Fruit fly (Drosophila melanogaster): ENCODE measurements around the gene Deaf1.
A peak's percentile ranks its signal among the peaks of the same experiment; 100 is the strongest.

Deaf1 gene

dm6 chr3L:19834143-19834794, 16.3 kb downstream of the Deaf1 start, which contains the start of the genes trc and CG32221 (continued):
- TF ChIP-seq CG4404 (GFP tag; IDR thresholded peaks at IDR 0.05): no peak
- TF ChIP-seq bcd (GFP tag; optimal IDR thresholded peaks at IDR 0.05): no peak
- TF ChIP-seq Deaf1 (tag; optimal IDR thresholded peaks at IDR 0.05): no peak
- TF ChIP-seq CG10321 (GFP tag; IDR thresholded peaks at IDR 0.05): peak; percentile 21; the same call in 1 of the 2 replicates
- TF ChIP-seq CG17328 (GFP tag; IDR thresholded peaks at IDR 0.05): peak; percentile 45; the same call in 1 of the 2 replicates
- peak; percentile 96 for TF ChIP-seq Ets97D (GFP tag; optimal IDR thresholded peaks at IDR 0.05)
- TF ChIP-seq so (GFP tag; IDR thresholded peaks at IDR 0.05): 0 out of 3 replicates have a peak, but pooled peaks have one; percentile 9
- peak; percentile 27 for TF ChIP-seq CG12942 (GFP tag; optimal IDR thresholded peaks at IDR 0.05)
- TF ChIP-seq Hsf (GFP tag; optimal IDR thresholded peaks at IDR 0.05): peak; percentile 41
- peak; percentile 63 for TF ChIP-seq Fer2 (tag; optimal IDR thresholded peaks at IDR 0.05)
- no peak for TF ChIP-seq CG7786 (GFP tag; optimal IDR thresholded peaks at IDR 0.05)
- TF ChIP-seq CG30431 (GFP tag; optimal IDR thresholded peaks at IDR 0.05): no peak
- peak; percentile 54 for TF ChIP-seq CG13424 (tag; optimal IDR thresholded peaks at IDR 0.05)
- no peak for TF ChIP-seq az2 (GFP tag; optimal IDR thresholded peaks at IDR 0.05)
- no peak for TF ChIP-seq chinmo (GFP tag; IDR thresholded peaks at IDR 0.05; ENCODE audit: partially characterized antibody)
- TF ChIP-seq CG7839 (tag; optimal IDR thresholded peaks at IDR 0.05): no peak
- no peak for TF ChIP-seq dimm (GFP tag; IDR thresholded peaks at IDR 0.05)
- no peak for TF ChIP-seq CG18619 (GFP tag; optimal IDR thresholded peaks at IDR 0.05)
- TF ChIP-seq CG12299 (tag; optimal IDR thresholded peaks at IDR 0.05): no peak
- no peak for TF ChIP-seq pnt (GFP tag; optimal IDR thresholded peaks at IDR 0.05)
- peak; percentile 58 for TF ChIP-seq CG10431 (GFP tag; optimal IDR thresholded peaks at IDR 0.05)
- TF ChIP-seq nerfin-2 (GFP tag; IDR thresholded peaks at IDR 0.05; ENCODE audit: partially characterized antibody): peak; percentile 46
- no peak for TF ChIP-seq Stat92E (GFP tag; optimal IDR thresholded peaks at IDR 0.05)
- TF ChIP-seq caup (GFP tag; optimal IDR thresholded peaks at IDR 0.05; ENCODE audit: severe bottlenecking): no peak
- TF ChIP-seq zfh1 (GFP tag; IDR thresholded peaks at IDR 0.05): peak; percentile 52; the same call in 2 of the 3 replicates
- TF ChIP-seq CG3726 (GFP tag; IDR thresholded peaks at IDR 0.05): no peak
- peak; percentile 82; the same call in 2 of the 3 replicates for TF ChIP-seq CG11560 (tag; IDR thresholded peaks at IDR 0.05)
- TF ChIP-seq run (tag; optimal IDR thresholded peaks at IDR 0.05): no peak
- TF ChIP-seq HLH54F (GFP tag; optimal IDR thresholded peaks at IDR 0.05): no peak
- peak; percentile 54 for TF ChIP-seq CG3995 (GFP tag; optimal IDR thresholded peaks at IDR 0.05)
- TF ChIP-seq sc (optimal IDR thresholded peaks at IDR 0.05): no peak
- peak; percentile 20 for TF ChIP-seq sc (GFP tag; optimal IDR thresholded peaks at IDR 0.05)
- TF ChIP-seq YL-1 (GFP tag; optimal IDR thresholded peaks at IDR 0.05): peak; percentile 94
- no peak for TF ChIP-seq tx (GFP tag; optimal IDR thresholded peaks at IDR 0.05)
- no peak for TF ChIP-seq zf30C (GFP tag; optimal IDR thresholded peaks at IDR 0.05)
- TF ChIP-seq CrebB (tag; optimal IDR thresholded peaks at IDR 0.05): peak; percentile 33
- TF ChIP-seq CG4424 (GFP tag; optimal IDR thresholded peaks at IDR 0.05): peak; percentile 44
- TF ChIP-seq gsb-n (tag; optimal IDR thresholded peaks at IDR 0.05): no peak
- no peak for TF ChIP-seq sim (GFP tag; IDR thresholded peaks at IDR 0.05)
- no peak for TF ChIP-seq wor (GFP tag; IDR thresholded peaks at IDR 0.05)
- peak; percentile 94 for TF ChIP-seq CG4617 (GFP tag; optimal IDR thresholded peaks at IDR 0.05; ENCODE audit: borderline replicate concordance)
- no peak for TF ChIP-seq CG18599 (GFP tag; optimal IDR thresholded peaks at IDR 0.05)
- TF ChIP-seq cg (GFP tag; optimal IDR thresholded peaks at IDR 0.05): no peak
- no peak for TF ChIP-seq toy (GFP tag; IDR thresholded peaks at IDR 0.05)
- TF ChIP-seq CG17612 (GFP tag; IDR thresholded peaks at IDR 0.05): 0 out of 2 replicates have a peak, but pooled peaks have one; percentile 10
- TF ChIP-seq tup (GFP tag; optimal IDR thresholded peaks at IDR 0.05): no peak
- peak; percentile 24; the same call in 1 of the 2 replicates for TF ChIP-seq CG31224 (GFP tag; IDR thresholded peaks at IDR 0.05)
- TF ChIP-seq Hmx (GFP tag; optimal IDR thresholded peaks at IDR 0.05): no peak
- TF ChIP-seq fru (optimal IDR thresholded peaks at IDR 0.05): no peak
- peak; percentile 10 for TF ChIP-seq CG15696 (tag; optimal IDR thresholded peaks at IDR 0.05)

Measured in whole organism, embryonic.